Worm (Caenorhabditis elegans): ENCODE results near the gene T07F10.3.

DNA sequence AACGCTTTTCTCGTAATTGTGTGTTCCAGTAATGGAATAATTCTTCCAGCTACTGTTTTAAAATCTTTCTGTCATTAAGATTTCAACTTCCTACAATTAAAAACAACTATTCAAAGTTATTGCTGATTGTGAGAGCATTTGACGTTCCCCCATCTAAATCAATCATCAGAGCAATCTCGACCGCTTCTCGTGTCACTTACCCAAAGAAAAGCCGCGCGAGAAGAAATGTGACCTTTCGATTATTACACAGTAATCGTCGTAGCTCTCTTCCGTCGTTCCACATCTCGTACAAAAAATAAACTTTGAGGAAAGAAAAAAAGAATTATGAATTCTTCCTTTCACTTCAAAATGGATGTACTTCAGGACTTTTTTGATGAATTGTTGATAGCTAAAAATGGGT, 37.6 kb upstream of the T07F10.3 start:
- TF ChIP-seq him-1 (tag; optimal IDR thresholded peaks at IDR 0.05), result no peak
- TF ChIP-seq W03F9.2 (tag; optimal IDR thresholded peaks at IDR 0.05), result no peak
- no peak for TF ChIP-seq dao-5 (tag; optimal IDR thresholded peaks at IDR 0.05)
